Worm (Caenorhabditis elegans): Measurements from ENCODE around the gene F32F2.4.

- TF ChIP-seq T22C8.4 (GFP tag; IDR thresholded peaks at IDR 0.05) = no peak
- no peak for TF ChIP-seq cog-1 (tag; optimal IDR thresholded peaks at IDR 0.05)
- TF ChIP-seq flt-1 (GFP tag; IDR thresholded peaks at IDR 0.05) = no peak
- no peak for TF ChIP-seq tab-1 (GFP tag; IDR thresholded peaks at IDR 0.05)
These were observed 9.4 kb upstream of the F32F2.4 start for ce11 chrV:13266630-13267029.
